Fruit fly (Drosophila melanogaster) whole organism, wandering third instar larva: ENCODE measurements around the gene CG4404.

Source experiments
- GATAd ChIP-seq: sonication (Bioruptor generic); optimal IDR thresholded peaks from 2 replicates; lab custom pipeline; 2016; ENCODE audit warnings: missing biosample characterization, missing genetic modification characterization
- HLH106 ChIP-seq: fragments of 200-800 bp; optimal IDR thresholded peaks from 3 replicates; lab custom pipeline; 2019; ENCODE audit warnings: missing biosample characterization, mild to moderate bottlenecking, missing genetic modification characterization, moderate library complexity
- OdsH ChIP-seq: fragments of 200-800 bp; sonication (Bioruptor generic); optimal IDR thresholded peaks from 2 replicates; lab custom pipeline; 2016; ENCODE audit warnings: missing biosample characterization, mild to moderate bottlenecking, missing genetic modification characterization
- fru ChIP-seq: fragments of 200-800 bp; sonication (Bioruptor generic); optimal IDR thresholded peaks from 3 replicates; lab custom pipeline; 2016; ENCODE audit warnings: missing biosample characterization, mild to moderate bottlenecking, missing genetic modification characterization

- TF ChIP-seq GATAd (GFP tag; lab: Kevin White, UChicago), result no peak
- TF ChIP-seq fru, result no peak
- no peak for TF ChIP-seq HLH106 (tag; lab: Kevin White, UChicago)
- TF ChIP-seq OdsH (GFP tag; lab: Kevin White, UChicago), result no peak
Observed at dm6 chrX:12897150-12897549, 8.7 kb downstream of the CG4404 start, which contains the start of gene Pde9.
